Worm (Caenorhabditis elegans) whole organism, mixed stage, embryonic: Measurements from ENCODE around the gene F09G2.2.

Source experiments
- cnd-1 ChIP-seq: fragments of 200-800 bp; sonication (Bioruptor generic); optimal IDR thresholded peaks from 2 replicates; lab custom pipeline; 2018; ENCODE audit warnings: mild to moderate bottlenecking, missing genetic modification characterization, missing compliant biosample characterization
- drap-1 ChIP-seq: fragments of 200-800 bp; sonication (Bioruptor generic); optimal IDR thresholded peaks from 3 replicates; lab custom pipeline; 2018; ENCODE audit warnings: mild to moderate bottlenecking, missing genetic modification characterization, missing compliant biosample characterization
- mab-5 ChIP-seq: fragments of 150-350 bp; optimal IDR thresholded peaks from 2 replicates; lab custom pipeline; 2014; ENCODE audit warnings: missing biosample characterization, missing genetic modification characterization
- mep-1 ChIP-seq: fragments of 150-350 bp; optimal IDR thresholded peaks from 2 replicates; lab custom pipeline; 2017; ENCODE audit warnings: missing biosample characterization, missing genetic modification reagents, missing genetic modification characterization, inconsistent platforms
- unc-62 ChIP-seq: fragments of 150-350 bp; optimal IDR thresholded peaks from 2 replicates; lab custom pipeline; 2014; ENCODE audit warnings: missing biosample characterization, missing genetic modification reagents, missing genetic modification characterization

- TF ChIP-seq drap-1 (GFP tag; lab: Kevin White, UChicago) (no peak), unc-62 (GFP tag; lab: Kevin White, UChicago) (no peak), mep-1 (tag; lab: Kevin White, UChicago) (no peak), cnd-1 (tag; lab: Kevin White, UChicago) (no peak), mab-5 (tag; lab: Kevin White, UChicago) (no peak)
These were observed 19.3 kb downstream of the F09G2.2 start for ce11 chrV:7216016-7216415.
